Worm (Caenorhabditis elegans) whole organism, late embryonic: Measurements from ENCODE around the gene srr-7.

Experiments used
- ets-4 ChIP-seq: sonication (generic microtip); optimal IDR thresholded peaks from 2 replicates; lab custom pipeline; 2016; ENCODE audit warnings: missing genetic modification characterization, missing compliant biosample characterization
- hlh-6 ChIP-seq: sonication (generic microtip); optimal IDR thresholded peaks from 2 replicates; lab custom pipeline; 2016; ENCODE audit warnings: missing genotype, missing genetic modification characterization, missing compliant biosample characterization
- nfya-1 ChIP-seq: sonication (generic microtip); optimal IDR thresholded peaks from 2 replicates; lab custom pipeline; 2017; ENCODE audit warnings: missing genetic modification characterization, mild to moderate bottlenecking, missing compliant biosample characterization, antibody characterized with exemption, moderate library complexity
- sox-2 ChIP-seq: fragments of 200-800 bp; sonication (Bioruptor generic); IDR thresholded peaks from 2 replicates; pipeline ENCODE4 v1.3.6; 2022; ENCODE audit warnings: missing genetic modification reagents, missing genetic modification characterization, missing compliant biosample characterization

ce11 chrV:15140247-15140646, 12.2 kb downstream of the srr-7 start, which contains the start of gene K08F9.3:
- TF ChIP-seq nfya-1 (tag; lab: Kevin White, UChicago): no peak
- no peak for TF ChIP-seq hlh-6 (tag; lab: Kevin White, UChicago)
- TF ChIP-seq sox-2 (GFP tag; lab: Robert Waterston, UW): no peak
- no peak for TF ChIP-seq ets-4 (tag; lab: Kevin White, UChicago)
